Fruit fly (Drosophila melanogaster) whole organism, embryonic: ENCODE results near the gene CG6094.
A peak's percentile ranks its signal among the peaks of the same experiment; 100 is the strongest.

Source experiments
- CG10366 ChIP-seq: fragments of 200-800 bp; sonication (Bioruptor generic); IDR thresholded peaks from 2 replicates; pipeline ENCODE4 v1.3.6; 2022; ENCODE audit warnings: missing biosample characterization, missing genetic modification characterization
- CG13894 ChIP-seq: fragments of 200-800 bp; sonication (Bioruptor generic); optimal IDR thresholded peaks from 3 replicates; lab custom pipeline; 2018; ENCODE audit warnings: missing biosample characterization, mild to moderate bottlenecking, missing genetic modification characterization, moderate library complexity
- CG14050 ChIP-seq: fragments of 200-800 bp; sonication (Bioruptor generic); IDR thresholded peaks from 3 replicates; pipeline ENCODE4 v1.3.6; 2022; ENCODE audit warnings: missing biosample characterization, missing genetic modification characterization
- CG15073 ChIP-seq: fragments of 200-800 bp; sonication (Bioruptor generic); optimal IDR thresholded peaks from 2 replicates; lab custom pipeline; 2016; ENCODE audit warnings: missing biosample characterization, missing genetic modification characterization
- CG15479 ChIP-seq: fragments of 200-800 bp; sonication (Bioruptor generic); optimal IDR thresholded peaks from 3 replicates; lab custom pipeline; 2019; ENCODE audit warnings: missing biosample characterization, mild to moderate bottlenecking, missing genetic modification characterization, moderate library complexity
- CG1603 ChIP-seq: fragments of 200-800 bp; sonication (Bioruptor generic); optimal IDR thresholded peaks from 2 replicates; lab custom pipeline; 2019; ENCODE audit warnings: missing biosample characterization, mild to moderate bottlenecking, missing genetic modification characterization, moderate library complexity
- CG17385 ChIP-seq: fragments of 200-800 bp; sonication (Bioruptor generic); optimal IDR thresholded peaks from 3 replicates; lab custom pipeline; 2018; ENCODE audit warnings: missing biosample characterization, mild to moderate bottlenecking, missing genetic modification characterization
- CG17829 ChIP-seq: fragments of 200-800 bp; optimal IDR thresholded peaks from 2 replicates; lab custom pipeline; 2019; ENCODE audit warnings: missing biosample characterization, mild to moderate bottlenecking, missing genetic modification characterization, moderate library complexity
- CG18619 ChIP-seq: fragments of 200-800 bp; sonication (Bioruptor generic); optimal IDR thresholded peaks from 3 replicates; lab custom pipeline; 2017; ENCODE audit warnings: missing biosample characterization, mild to moderate bottlenecking, missing genetic modification characterization
- CG2875 ChIP-seq: fragments of 200-800 bp; sonication (Bioruptor generic); optimal IDR thresholded peaks from 2 replicates; lab custom pipeline; 2017; ENCODE audit warnings: missing biosample characterization, mild to moderate bottlenecking, missing genetic modification characterization, missing genetic modification reagents
- CG34422 ChIP-seq: fragments of 200-800 bp; sonication (Bioruptor generic); IDR thresholded peaks from 3 replicates; pipeline ENCODE4 v1.3.6; 2022; ENCODE audit warnings: missing biosample characterization, missing genetic modification characterization
- CG3726 ChIP-seq: fragments of 200-800 bp; sonication (Bioruptor generic); IDR thresholded peaks from 3 replicates; pipeline ENCODE4, ENCODE4 v1.3.6; 2022; ENCODE audit warnings: missing biosample characterization, missing genetic modification characterization
- CG3995 ChIP-seq: fragments of 200-800 bp; sonication (Bioruptor generic); optimal IDR thresholded peaks from 3 replicates; lab custom pipeline; 2016; ENCODE audit warnings: missing biosample characterization, missing genetic modification characterization
- CG42726 ChIP-seq: fragments of 200-800 bp; sonication (Bioruptor generic); IDR thresholded peaks from 2 replicates; pipeline ENCODE4 v1.3.6; 2022; ENCODE audit warnings: missing biosample characterization, missing genetic modification characterization; ENCODE audit not compliant: partially characterized antibody
- CG6254 ChIP-seq: fragments of 200-800 bp; sonication (Bioruptor generic); optimal IDR thresholded peaks from 3 replicates; lab custom pipeline; 2017; ENCODE audit warnings: mild to moderate bottlenecking, missing biosample characterization, missing genetic modification reagents, missing genetic modification characterization
- CG6854 ChIP-seq: fragments of 200-800 bp; sonication (Bioruptor generic); optimal IDR thresholded peaks from 3 replicates; lab custom pipeline; 2017; ENCODE audit warnings: missing biosample characterization, mild to moderate bottlenecking, missing genetic modification characterization
- Drgx ChIP-seq: fragments of 200-800 bp; sonication (Bioruptor generic); IDR thresholded peaks from 2 replicates; pipeline ENCODE4 v1.3.6; 2022; ENCODE audit warnings: missing biosample characterization, missing genetic modification characterization
- Eip74EF ChIP-seq, 2 experiments: fragments of 200-800 bp in 1 of 2; fragments of >200 bp in 1 of 2; sonication (Bioruptor generic) in 1 of 2; optimal IDR thresholded peaks; 2 replicates each; lab custom pipeline; 2017 to 2019; ENCODE audit warnings: missing biosample characterization in 2 of 2, missing genetic modification characterization in 2 of 2, mild to moderate bottlenecking in 1 of 2, moderate library complexity in 1 of 2
- Fer3 ChIP-seq: fragments of 200-800 bp; sonication (Bioruptor generic); optimal IDR thresholded peaks from 2 replicates; lab custom pipeline; 2018; ENCODE audit warnings: missing biosample characterization, mild to moderate bottlenecking, missing genetic modification characterization, moderate library complexity
- HLH54F ChIP-seq: fragments of 200-800 bp; sonication (Bioruptor generic); optimal IDR thresholded peaks from 3 replicates; lab custom pipeline; 2016; ENCODE audit warnings: missing biosample characterization, missing genetic modification characterization
- Hr3 ChIP-seq: fragments of 200-800 bp; sonication (Bioruptor generic); optimal IDR thresholded peaks from 3 replicates; lab custom pipeline; 2016; ENCODE audit warnings: missing biosample characterization, missing genetic modification characterization
- Hr51 ChIP-seq, 2 experiments: fragments of 200-800 bp; sonication (Bioruptor generic); optimal IDR thresholded peaks; 2 replicates in 1 of 2; 3 replicates in 1 of 2; lab custom pipeline; 2016 to 2018; ENCODE audit warnings: missing biosample characterization in 2 of 2, missing genetic modification characterization in 2 of 2, mild to moderate bottlenecking in 1 of 2, moderate library complexity in 1 of 2
- Hr78 ChIP-seq, 2 experiments: fragments of 200-800 bp in 1 of 2; fragments of >200 bp in 1 of 2; sonication (Bioruptor generic) in 1 of 2; optimal IDR thresholded peaks; 2 replicates each; lab custom pipeline; 2017 to 2019; ENCODE audit warnings: missing biosample characterization in 2 of 2, missing genetic modification characterization in 2 of 2, mild to moderate bottlenecking in 1 of 2, moderate library complexity in 1 of 2
- Lpt ChIP-seq: fragments of >200 bp; optimal IDR thresholded peaks from 2 replicates; lab custom pipeline; 2018; ENCODE audit warnings: missing biosample characterization, missing genetic modification characterization
- Max ChIP-seq: fragments of 200-800 bp; sonication (Bioruptor generic); optimal IDR thresholded peaks from 2 replicates; lab custom pipeline; 2016; ENCODE audit warnings: missing biosample characterization, mild to moderate bottlenecking, missing genetic modification characterization
- NFAT ChIP-seq: fragments of 200-800 bp; sonication (Bioruptor generic); IDR thresholded peaks from 2 replicates; pipeline ENCODE4 v1.3.6; 2022; ENCODE audit warnings: missing biosample characterization, missing genetic modification characterization
- Ravus ChIP-seq: fragments of 200-800 bp; sonication (Bioruptor generic); IDR thresholded peaks from 2 replicates; pipeline ENCODE4 v1.3.6; 2022; ENCODE audit warnings: missing biosample characterization, missing genetic modification characterization
- Spps ChIP-seq: fragments of 200-800 bp; sonication (Bioruptor generic); optimal IDR thresholded peaks from 2 replicates; lab custom pipeline; 2018; ENCODE audit warnings: missing biosample characterization, mild to moderate bottlenecking, missing genetic modification characterization
- Tbp ChIP-seq: fragments of >200 bp; optimal IDR thresholded peaks from 2 replicates; lab custom pipeline; 2018; ENCODE audit warnings: missing biosample characterization, missing genetic modification characterization
- bab2 ChIP-seq: fragments of 200-800 bp; sonication (Bioruptor generic); optimal IDR thresholded peaks from 2 replicates; lab custom pipeline; 2016; ENCODE audit warnings: missing biosample characterization, missing genetic modification characterization
- btn ChIP-seq: fragments of 200-800 bp; sonication (Bioruptor generic); optimal IDR thresholded peaks from 2 replicates; lab custom pipeline; 2016; ENCODE audit warnings: missing biosample characterization, missing genetic modification characterization
- chif ChIP-seq, 2 experiments: fragments of 200-800 bp; sonication (Bioruptor generic); optimal IDR thresholded peaks; 3 replicates each; lab custom pipeline; 2016; ENCODE audit warnings: missing biosample characterization in 2 of 2, missing genetic modification characterization in 2 of 2
- cwo ChIP-seq: fragments of 200-800 bp; sonication (Bioruptor generic); optimal IDR thresholded peaks from 3 replicates; lab custom pipeline; 2017; ENCODE audit warnings: missing biosample characterization, missing genetic modification characterization, mild to moderate bottlenecking, moderate library complexity, missing genetic modification reagents
- fd102C ChIP-seq: fragments of 200-800 bp; sonication (Bioruptor generic); optimal IDR thresholded peaks from 2 replicates; lab custom pipeline; 2018; ENCODE audit warnings: missing biosample characterization, mild to moderate bottlenecking, missing genetic modification characterization, moderate library complexity
- fd64A ChIP-seq: fragments of 200-800 bp; sonication (Bioruptor generic); optimal IDR thresholded peaks from 3 replicates; lab custom pipeline; 2018; ENCODE audit warnings: missing biosample characterization, mild to moderate bottlenecking, missing genetic modification characterization
- gce ChIP-seq: fragments of 200-800 bp; sonication (Bioruptor generic); IDR thresholded peaks from 3 replicates; pipeline ENCODE4 v1.3.6; 2022; ENCODE audit warnings: missing biosample characterization, missing genetic modification characterization
- gcm2 ChIP-seq: fragments of 200-800 bp; sonication (Bioruptor generic); optimal IDR thresholded peaks from 2 replicates; lab custom pipeline; 2016; ENCODE audit warnings: missing biosample characterization, missing genetic modification characterization
- gem ChIP-seq: fragments of 200-800 bp; sonication (Bioruptor generic); optimal IDR thresholded peaks from 2 replicates; lab custom pipeline; 2019; ENCODE audit warnings: missing biosample characterization, mild to moderate bottlenecking, missing genetic modification characterization, moderate library complexity
- gro ChIP-seq: fragments of 200-800 bp; sonication (Bioruptor generic); optimal IDR thresholded peaks from 2 replicates; lab custom pipeline; 2016; ENCODE audit warnings: missing biosample characterization, missing genetic modification characterization
- gt ChIP-seq: fragments of 200-800 bp; sonication (Bioruptor generic); IDR thresholded peaks from 2 replicates; pipeline ENCODE4 v1.3.6; 2022; ENCODE audit warnings: missing biosample characterization, missing genetic modification characterization
- inv ChIP-seq: fragments of 200-800 bp; sonication (Bioruptor generic); IDR thresholded peaks from 2 replicates; pipeline ENCODE4 v1.3.6; 2022; ENCODE audit warnings: missing biosample characterization, missing genetic modification characterization; ENCODE audit not compliant: partially characterized antibody
- lbe ChIP-seq: fragments of 200-800 bp; sonication (Bioruptor generic); optimal IDR thresholded peaks from 2 replicates; lab custom pipeline; 2016; ENCODE audit warnings: missing biosample characterization, mild to moderate bottlenecking, missing genetic modification characterization
- oc ChIP-seq: fragments of 200-800 bp; sonication (Bioruptor generic); optimal IDR thresholded peaks from 2 replicates; lab custom pipeline; 2018; ENCODE audit warnings: missing biosample characterization, mild to moderate bottlenecking, missing genetic modification characterization, moderate library complexity
- pzg ChIP-seq: fragments of 200-800 bp; sonication (Bioruptor generic); optimal IDR thresholded peaks from 3 replicates; lab custom pipeline; 2018; ENCODE audit warnings: missing biosample characterization, mild to moderate bottlenecking, missing genetic modification characterization, moderate library complexity
- sim ChIP-seq: fragments of 200-800 bp; sonication (Bioruptor generic); IDR thresholded peaks from 2 replicates; pipeline ENCODE4 v1.3.6; 2022; ENCODE audit warnings: missing biosample characterization, missing genetic modification characterization
- tna ChIP-seq: fragments of 200-800 bp; sonication (Bioruptor generic); IDR thresholded peaks from 2 replicates; pipeline ENCODE4 v1.3.6; 2022; ENCODE audit warnings: missing biosample characterization, missing genetic modification characterization; ENCODE audit not compliant: partially characterized antibody
- ttk ChIP-seq: fragments of 200-800 bp; sonication (Bioruptor generic); IDR thresholded peaks from 2 replicates; pipeline ENCODE4 v2.1.2; 2022; ENCODE audit warnings: missing biosample characterization, missing genetic modification characterization
- vfl ChIP-seq: fragments of 200-800 bp; sonication (Bioruptor generic); optimal IDR thresholded peaks from 2 replicates; lab custom pipeline; 2016; ENCODE audit warnings: missing biosample characterization, missing genetic modification characterization

The CG6094 gene

dm6 chr2L:10516470-10517048, 9.7 kb downstream of the CG6094 start (continued):
- no peak for TF ChIP-seq sim (GFP tag; lab: Robert Waterston, UW)
- TF ChIP-seq CG34422: peak; percentile 61; the same call in 1 of the 3 replicates
- TF ChIP-seq chif (GFP tag; optimal IDR thresholded peaks at IDR 0.05; lab: Kevin White, UChicago): peak; percentile 35 to 44
- TF ChIP-seq bab2: peak; percentile 8
- peak; percentile 36 for TF ChIP-seq CG17385
- no peak for TF ChIP-seq fd102C (GFP tag; lab: Kevin White, UChicago)
- TF ChIP-seq ttk (GFP tag; lab: Robert Waterston, UW): no peak
- no peak for TF ChIP-seq CG3995 (GFP tag; lab: Kevin White, UChicago)
- TF ChIP-seq fd64A (GFP tag; lab: Kevin White, UChicago): no peak
- TF ChIP-seq tna (GFP tag; lab: Robert Waterston, UW): peak; percentile 42; the same call in 1 of the 2 replicates
- peak in 1 of 2 experiments; percentile 22 for TF ChIP-seq Hr78 (GFP tag; optimal IDR thresholded peaks at IDR 0.05; lab: Kevin White, UChicago)
- TF ChIP-seq gem (tag; lab: Kevin White, UChicago): peak; percentile 53
- peak; percentile 6 for TF ChIP-seq CG15479
- TF ChIP-seq CG14050 (GFP tag; lab: Robert Waterston, UW): peak; percentile 19; the same call in 2 of the 3 replicates
- TF ChIP-seq pzg (GFP tag; lab: Kevin White, UChicago): peak; percentile 44
- no peak for TF ChIP-seq Spps (tag; lab: Kevin White, UChicago)
- peak; percentile 21 for TF ChIP-seq CG6854 (GFP tag; lab: Kevin White, UChicago)
- TF ChIP-seq btn (GFP tag; lab: Kevin White, UChicago): no peak
- peak; percentile 17 for TF ChIP-seq CG18619 (GFP tag; lab: Kevin White, UChicago)
- TF ChIP-seq HLH54F: peak; percentile 31
- TF ChIP-seq CG10366 (GFP tag; lab: Robert Waterston, UW): peak; percentile 30; the same call in 1 of the 2 replicates
- no peak for TF ChIP-seq Lpt (GFP tag; lab: Kevin White, UChicago)
- TF ChIP-seq Ravus (GFP tag; lab: Robert Waterston, UW): no peak
- no peak for TF ChIP-seq CG6254 (GFP tag; lab: Kevin White, UChicago)
- TF ChIP-seq inv (GFP tag; lab: Robert Waterston, UW): no peak
- TF ChIP-seq gro: peak; percentile 23
- TF ChIP-seq lbe (GFP tag; lab: Kevin White, UChicago): peak; percentile 9
- TF ChIP-seq Hr51 (GFP tag; optimal IDR thresholded peaks at IDR 0.05; lab: Kevin White, UChicago): peak in 1 of 2 experiments; percentile 40
- TF ChIP-seq NFAT (GFP tag; lab: Robert Waterston, UW): 0 out of 2 replicates have a peak, but pooled peaks have one; percentile 20
- peak; percentile 29 for TF ChIP-seq cwo (GFP tag; lab: Kevin White, UChicago)
- no peak for TF ChIP-seq CG15073 (GFP tag; lab: Kevin White, UChicago)
- TF ChIP-seq vfl: no peak
- TF ChIP-seq CG17829: no peak
- peak; percentile 4 for TF ChIP-seq Hr3
- no peak for TF ChIP-seq CG3726 (GFP tag; lab: Robert Waterston, UW)
- no peak for TF ChIP-seq gce
- peak; percentile 6 for TF ChIP-seq Max
- peak; percentile 40 for TF ChIP-seq CG1603 (tag; lab: Kevin White, UChicago)
- no peak for TF ChIP-seq Tbp (GFP tag; lab: Kevin White, UChicago)
- no peak for TF ChIP-seq oc (tag; lab: Kevin White, UChicago)
- no peak for TF ChIP-seq gt
- TF ChIP-seq CG13894 (tag; lab: Kevin White, UChicago): peak; percentile 52
- peak; percentile 27 for TF ChIP-seq Fer3 (tag; lab: Kevin White, UChicago)
- TF ChIP-seq Drgx: peak; percentile 64
- no peak for TF ChIP-seq CG42726
- TF ChIP-seq gcm2: peak; percentile 16
- peak in 1 of 2 experiments; percentile 14 for TF ChIP-seq Eip74EF (GFP tag; optimal IDR thresholded peaks at IDR 0.05; lab: Kevin White, UChicago)
- TF ChIP-seq CG2875: no peak
